Fruit fly (Drosophila melanogaster) whole organism, embryonic: ENCODE measurements around the gene Art3.

Experiments used
- Aef1 ChIP-seq: fragments of 200-800 bp; sonication (Bioruptor generic); IDR thresholded peaks from 3 replicates; pipeline ENCODE4 v1.3.6; 2022; ENCODE audit warnings: missing biosample characterization, missing genetic modification characterization
- Asciz ChIP-seq: fragments of 200-800 bp; sonication (Bioruptor generic); optimal IDR thresholded peaks from 2 replicates; lab custom pipeline; 2017; ENCODE audit warnings: missing biosample characterization, mild to moderate bottlenecking, missing genetic modification characterization, missing genetic modification reagents
- C15 ChIP-seq: fragments of 200-800 bp; sonication (Bioruptor generic); IDR thresholded peaks from 3 replicates; pipeline ENCODE4 v1.3.6; 2022; ENCODE audit warnings: missing biosample characterization, missing genetic modification characterization
- CG10462 ChIP-seq: fragments of 200-800 bp; sonication (Bioruptor generic); optimal IDR thresholded peaks from 2 replicates; lab custom pipeline; 2016; ENCODE audit warnings: missing biosample characterization, missing genetic modification characterization
- CG10565 ChIP-seq: fragments of 200-800 bp; sonication (Bioruptor generic); optimal IDR thresholded peaks from 3 replicates; lab custom pipeline; 2016; ENCODE audit warnings: missing biosample characterization, mild to moderate bottlenecking, missing genetic modification characterization
- CG11696 ChIP-seq: fragments of 200-800 bp; sonication (Bioruptor generic); IDR thresholded peaks from 2 replicates; pipeline ENCODE4 v1.3.6; 2022; ENCODE audit warnings: missing biosample characterization, missing genetic modification characterization
- CG14710 ChIP-seq: fragments of 200-800 bp; sonication (Bioruptor generic); optimal IDR thresholded peaks from 3 replicates; lab custom pipeline; 2019; ENCODE audit warnings: missing biosample characterization, mild to moderate bottlenecking, missing genetic modification characterization, moderate library complexity
- CG15073 ChIP-seq: fragments of 200-800 bp; sonication (Bioruptor generic); optimal IDR thresholded peaks from 2 replicates; lab custom pipeline; 2016; ENCODE audit warnings: missing biosample characterization, missing genetic modification characterization
- CG17912 ChIP-seq: fragments of 200-800 bp; sonication (Bioruptor generic); optimal IDR thresholded peaks from 2 replicates; lab custom pipeline; 2018; ENCODE audit warnings: missing biosample characterization, mild to moderate bottlenecking, missing genetic modification characterization
- CG18262 ChIP-seq: fragments of 200-800 bp; optimal IDR thresholded peaks from 3 replicates; lab custom pipeline; 2019; ENCODE audit warnings: missing biosample characterization, mild to moderate bottlenecking, missing genetic modification characterization, moderate library complexity
- CG18599 ChIP-seq: fragments of 200-800 bp; sonication (Bioruptor generic); optimal IDR thresholded peaks from 3 replicates; lab custom pipeline; 2017; ENCODE audit warnings: missing biosample characterization, missing genetic modification characterization, mild to moderate bottlenecking, moderate library complexity, missing genetic modification reagents
- CG30431 ChIP-seq: fragments of 200-800 bp; sonication (Bioruptor generic); optimal IDR thresholded peaks from 2 replicates; lab custom pipeline; 2017; ENCODE audit warnings: missing biosample characterization, missing genetic modification characterization
- CG31224 ChIP-seq: fragments of 200-800 bp; sonication (Bioruptor generic); IDR thresholded peaks from 2 replicates; pipeline ENCODE4 v1.3.6; 2022; ENCODE audit warnings: missing biosample characterization, missing genetic modification characterization
- CG32772 ChIP-seq: fragments of 200-800 bp; sonication (Bioruptor generic); IDR thresholded peaks from 2 replicates; pipeline ENCODE4 v1.3.6; 2022; ENCODE audit warnings: missing biosample characterization, missing genetic modification characterization
- CG34422 ChIP-seq: fragments of 200-800 bp; sonication (Bioruptor generic); IDR thresholded peaks from 3 replicates; pipeline ENCODE4 v1.3.6; 2022; ENCODE audit warnings: missing biosample characterization, missing genetic modification characterization
- CG4424 ChIP-seq: fragments of 200-800 bp; sonication (Bioruptor generic); optimal IDR thresholded peaks from 3 replicates; lab custom pipeline; 2016; ENCODE audit warnings: missing biosample characterization, missing genetic modification characterization
- CG4854 ChIP-seq: fragments of 200-800 bp; sonication (Bioruptor generic); optimal IDR thresholded peaks from 2 replicates; lab custom pipeline; 2016; ENCODE audit warnings: missing biosample characterization, missing genetic modification characterization, inconsistent platforms
- CG7839 ChIP-seq: fragments of 200-800 bp; sonication (Bioruptor generic); optimal IDR thresholded peaks from 3 replicates; lab custom pipeline; 2018; ENCODE audit warnings: missing biosample characterization, mild to moderate bottlenecking, missing genetic modification characterization, moderate library complexity
- CG9215 ChIP-seq: fragments of 200-800 bp; sonication (Bioruptor generic); IDR thresholded peaks from 2 replicates; pipeline ENCODE4 v1.3.6; 2022; ENCODE audit warnings: missing biosample characterization, missing genetic modification characterization
- CHES-1-like ChIP-seq: fragments of 200-800 bp; sonication (Bioruptor generic); optimal IDR thresholded peaks from 2 replicates; lab custom pipeline; 2016; ENCODE audit warnings: missing biosample characterization, missing genetic modification characterization
- CrebB ChIP-seq: fragments of 200-800 bp; sonication (Bioruptor generic); optimal IDR thresholded peaks from 3 replicates; lab custom pipeline; 2018; ENCODE audit warnings: missing biosample characterization, mild to moderate bottlenecking, missing genetic modification characterization
- D ChIP-seq, 2 experiments: fragments of 200-800 bp in 1 of 2; fragments of >200 bp in 1 of 2; sonication (Bioruptor generic) in 1 of 2; optimal IDR thresholded peaks; 2 replicates in 1 of 2; 3 replicates in 1 of 2; lab custom pipeline; 2017; ENCODE audit warnings: mild to moderate bottlenecking in 1 of 2, missing biosample characterization in 1 of 2, missing genetic modification characterization in 1 of 2, missing genetic modification reagents in 1 of 2
- E2f2 ChIP-seq: fragments of 200-800 bp; sonication (Bioruptor generic); IDR thresholded peaks from 2 replicates; pipeline ENCODE4 v1.3.6; 2022; ENCODE audit warnings: missing biosample characterization, missing genetic modification characterization
- GATAe ChIP-seq: fragments of 200-800 bp; sonication (Bioruptor generic); conservative IDR thresholded peaks from 2 replicates; pipeline ENCODE4 v1.3.6; 2022; ENCODE audit warnings: missing biosample characterization, missing genetic modification characterization
- HLH54F ChIP-seq: fragments of 200-800 bp; sonication (Bioruptor generic); optimal IDR thresholded peaks from 3 replicates; lab custom pipeline; 2016; ENCODE audit warnings: missing biosample characterization, missing genetic modification characterization
- Hr39 ChIP-seq: fragments of >200 bp; optimal IDR thresholded peaks from 2 replicates; lab custom pipeline; 2017
- Nf-YB ChIP-seq: fragments of 200-800 bp; sonication (Bioruptor generic); optimal IDR thresholded peaks from 3 replicates; lab custom pipeline; 2019; ENCODE audit warnings: missing biosample characterization, mild to moderate bottlenecking, missing genetic modification characterization, moderate library complexity
- Sox102F ChIP-seq: fragments of 200-800 bp; sonication (Bioruptor generic); optimal IDR thresholded peaks from 2 replicates; lab custom pipeline; 2018; ENCODE audit warnings: missing biosample characterization, mild to moderate bottlenecking, missing genetic modification characterization, moderate library complexity
- Sry-δ ChIP-seq: fragments of 200-800 bp; sonication (Bioruptor generic); optimal IDR thresholded peaks from 2 replicates; lab custom pipeline; 2016; ENCODE audit warnings: missing biosample characterization, missing genetic modification characterization
- YL-1 ChIP-seq: fragments of 200-800 bp; sonication (Bioruptor generic); optimal IDR thresholded peaks from 3 replicates; lab custom pipeline; 2017; ENCODE audit warnings: missing biosample characterization, mild to moderate bottlenecking, missing genetic modification characterization
- aop ChIP-seq: fragments of 200-800 bp; sonication (Bioruptor generic); IDR thresholded peaks from 2 replicates; pipeline ENCODE4 v1.3.6; 2022; ENCODE audit warnings: missing biosample characterization, missing genetic modification characterization
- cad ChIP-seq: fragments of >200 bp; optimal IDR thresholded peaks from 2 replicates; lab custom pipeline; 2017; ENCODE audit warnings: missing biosample characterization, missing genetic modification characterization
- chif ChIP-seq, 2 experiments: fragments of 200-800 bp; sonication (Bioruptor generic); optimal IDR thresholded peaks; 3 replicates each; lab custom pipeline; 2016; ENCODE audit warnings: missing biosample characterization in 2 of 2, missing genetic modification characterization in 2 of 2
- fd3F ChIP-seq: fragments of 200-800 bp; sonication (Bioruptor generic); optimal IDR thresholded peaks from 2 replicates; lab custom pipeline; 2018; ENCODE audit warnings: missing biosample characterization, mild to moderate bottlenecking, missing genetic modification characterization, moderate library complexity
- fd64A ChIP-seq: fragments of 200-800 bp; sonication (Bioruptor generic); optimal IDR thresholded peaks from 3 replicates; lab custom pipeline; 2018; ENCODE audit warnings: missing biosample characterization, mild to moderate bottlenecking, missing genetic modification characterization
- hbn ChIP-seq: fragments of 200-800 bp; sonication (Bioruptor generic); IDR thresholded peaks from 2 replicates; pipeline ENCODE4 v1.3.6; 2022; ENCODE audit warnings: missing biosample characterization, missing genetic modification characterization; ENCODE audit not compliant: partially characterized antibody
- inv ChIP-seq: fragments of 200-800 bp; sonication (Bioruptor generic); IDR thresholded peaks from 2 replicates; pipeline ENCODE4 v1.3.6; 2022; ENCODE audit warnings: missing biosample characterization, missing genetic modification characterization; ENCODE audit not compliant: partially characterized antibody
- lmd ChIP-seq: fragments of 200-800 bp; sonication (Bioruptor generic); IDR thresholded peaks from 2 replicates; pipeline ENCODE4 v1.3.6; 2022; ENCODE audit warnings: missing biosample characterization, missing genetic modification characterization
- luna ChIP-seq: fragments of 200-800 bp; sonication (Bioruptor generic); optimal IDR thresholded peaks from 2 replicates; lab custom pipeline; 2016; ENCODE audit warnings: missing biosample characterization, missing genetic modification characterization
- onecut ChIP-seq: fragments of 200-800 bp; sonication (Bioruptor generic); IDR thresholded peaks from 2 replicates; pipeline ENCODE4 v1.3.6; 2022; ENCODE audit warnings: missing biosample characterization, missing genetic modification characterization
- org-1 ChIP-seq: fragments of 200-800 bp; sonication (Bioruptor generic); optimal IDR thresholded peaks from 2 replicates; lab custom pipeline; 2017; ENCODE audit warnings: missing biosample characterization, missing genetic modification characterization
- peb ChIP-seq: fragments of 200-800 bp; sonication (Bioruptor generic); IDR thresholded peaks from 2 replicates; pipeline ENCODE4 v1.3.6; 2022; ENCODE audit warnings: missing biosample characterization, missing genetic modification characterization
- phol ChIP-seq: fragments of 200-800 bp; sonication (Bioruptor generic); optimal IDR thresholded peaks from 3 replicates; lab custom pipeline; 2018; ENCODE audit warnings: missing biosample characterization, mild to moderate bottlenecking, missing genetic modification characterization, moderate library complexity
- pita ChIP-seq: fragments of 200-800 bp; sonication (Bioruptor generic); optimal IDR thresholded peaks from 2 replicates; lab custom pipeline; 2017; ENCODE audit warnings: missing biosample characterization, mild to moderate bottlenecking, missing genetic modification characterization
- psq ChIP-seq: fragments of 200-800 bp; sonication (Bioruptor generic); optimal IDR thresholded peaks from 2 replicates; lab custom pipeline; 2017; ENCODE audit warnings: missing biosample characterization, missing genetic modification characterization
- schlank ChIP-seq: fragments of 200-800 bp; sonication (Bioruptor generic); optimal IDR thresholded peaks from 2 replicates; lab custom pipeline; 2018; ENCODE audit warnings: missing biosample characterization, mild to moderate bottlenecking, missing genetic modification characterization
- slbo ChIP-seq: fragments of 200-800 bp; sonication (Bioruptor generic); IDR thresholded peaks from 2 replicates; pipeline ENCODE4 v1.3.6; 2022; ENCODE audit warnings: missing biosample characterization, missing genetic modification characterization
- sna ChIP-seq: fragments of 200-800 bp; sonication (Bioruptor generic); IDR thresholded peaks from 2 replicates; pipeline ENCODE4 v1.3.6; 2022; ENCODE audit warnings: missing biosample characterization, missing genetic modification characterization; ENCODE audit not compliant: partially characterized antibody
- tap ChIP-seq: fragments of 200-800 bp; optimal IDR thresholded peaks from 3 replicates; lab custom pipeline; 2019; ENCODE audit warnings: missing biosample characterization, mild to moderate bottlenecking, missing genetic modification characterization, moderate library complexity
- twi ChIP-seq: fragments of 200-800 bp; optimal IDR thresholded peaks from 2 replicates; lab custom pipeline; 2019; ENCODE audit warnings: missing biosample characterization, mild to moderate bottlenecking, missing genetic modification characterization, moderate library complexity
- vfl ChIP-seq: fragments of 200-800 bp; sonication (Bioruptor generic); optimal IDR thresholded peaks from 2 replicates; lab custom pipeline; 2016; ENCODE audit warnings: missing biosample characterization, missing genetic modification characterization
- wdn ChIP-seq: fragments of 200-800 bp; sonication (Bioruptor generic); IDR thresholded peaks from 2 replicates; pipeline ENCODE4 v1.3.6; 2022; ENCODE audit warnings: missing biosample characterization, missing genetic modification characterization

The Art3 gene

DNA sequence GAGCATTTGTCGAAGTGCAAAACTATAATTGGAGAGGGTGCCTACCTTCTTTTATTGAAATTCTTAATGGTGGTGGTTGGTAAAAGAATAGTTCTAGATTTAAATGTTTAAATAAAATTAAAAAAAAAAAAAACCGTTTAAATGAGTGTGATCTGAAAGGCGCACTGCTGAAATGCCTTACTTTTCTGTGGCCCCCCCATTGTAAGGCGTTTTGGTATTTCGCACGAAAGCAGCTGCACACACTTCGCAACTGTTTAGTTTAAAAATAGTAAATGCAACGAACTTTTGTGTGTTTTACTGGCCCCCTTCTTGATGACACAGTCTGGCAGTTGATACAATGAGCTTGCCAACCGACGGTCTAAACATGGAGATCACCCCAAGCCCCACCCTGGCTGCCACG lies 39.2 kb upstream of the Art3 start, which contains the start of the genes CG14864 and Zip88E (continued):
- no peak for TF ChIP-seq CG18262 (tag; lab: Kevin White, UChicago)
- TF ChIP-seq CG17912 (GFP tag; lab: Kevin White, UChicago), result no peak
- no peak for TF ChIP-seq peb (GFP tag; lab: Robert Waterston, UW)
- no peak for TF ChIP-seq CG7839 (tag; lab: Kevin White, UChicago)
- no peak for TF ChIP-seq fd64A (GFP tag; lab: Kevin White, UChicago)
- TF ChIP-seq Hr39, result no peak
- no peak for TF ChIP-seq cad (GFP tag; lab: Kevin White, UChicago)
- no peak for TF ChIP-seq CG4854 (GFP tag; lab: Kevin White, UChicago)
- no peak for TF ChIP-seq CG30431 (GFP tag; lab: Kevin White, UChicago)
- TF ChIP-seq D (optimal IDR thresholded peaks at IDR 0.05; lab: Kevin White, UChicago), result no peak
- no peak for TF ChIP-seq D (GFP tag; optimal IDR thresholded peaks at IDR 0.05; lab: Kevin White, UChicago)
- TF ChIP-seq Aef1, result no peak
- TF ChIP-seq Sry-δ (GFP tag; lab: Kevin White, UChicago), result peak; percentile 20
- TF ChIP-seq CG18599 (GFP tag; lab: Kevin White, UChicago), result no peak
- TF ChIP-seq CG4424 (GFP tag; lab: Kevin White, UChicago), result no peak
- TF ChIP-seq twi, result no peak
- no peak for TF ChIP-seq Sox102F
- no peak for TF ChIP-seq fd3F (GFP tag; lab: Kevin White, UChicago)
- TF ChIP-seq schlank (tag; lab: Kevin White, UChicago), result no peak
- TF ChIP-seq Asciz, result no peak
- TF ChIP-seq inv (GFP tag; lab: Robert Waterston, UW), result no peak
- peak; percentile 17 for TF ChIP-seq phol
- TF ChIP-seq CrebB (tag; lab: Kevin White, UChicago), result no peak
- no peak for TF ChIP-seq CG15073 (GFP tag; lab: Kevin White, UChicago)
- TF ChIP-seq GATAe (GFP tag; lab: Robert Waterston, UW), result no peak
- TF ChIP-seq CG10565 (GFP tag; lab: Kevin White, UChicago), result no peak
- TF ChIP-seq slbo (GFP tag; lab: Robert Waterston, UW), result no peak
- TF ChIP-seq CG14710 (tag; lab: Kevin White, UChicago), result peak; percentile 23
- no peak for TF ChIP-seq CG9215 (GFP tag; lab: Robert Waterston, UW)
- TF ChIP-seq CG11696 (GFP tag; lab: Robert Waterston, UW), result no peak
- no peak for TF ChIP-seq Nf-YB (GFP tag; lab: Kevin White, UChicago)
- no peak for TF ChIP-seq org-1 (GFP tag; lab: Kevin White, UChicago)
- no peak for TF ChIP-seq pita (GFP tag; lab: Kevin White, UChicago)
- TF ChIP-seq CG32772 (GFP tag; lab: Robert Waterston, UW), result 0 out of 2 replicates have a peak, but pooled peaks have one; percentile 12
- TF ChIP-seq hbn (GFP tag; lab: Robert Waterston, UW), result no peak
- no peak for TF ChIP-seq wdn (GFP tag; lab: Robert Waterston, UW)
- no peak for TF ChIP-seq HLH54F (GFP tag; lab: Kevin White, UChicago)
- no peak for TF ChIP-seq tap
- TF ChIP-seq sna (GFP tag; lab: Robert Waterston, UW), result no peak
- peak; percentile 76 for TF ChIP-seq E2f2 (GFP tag; lab: Robert Waterston, UW)
- TF ChIP-seq onecut (GFP tag; lab: Robert Waterston, UW), result no peak
- TF ChIP-seq CG34422 (GFP tag; lab: Robert Waterston, UW), result no peak
- peak; percentile 44 for TF ChIP-seq YL-1 (GFP tag; lab: Kevin White, UChicago)
- TF ChIP-seq aop (GFP tag; lab: Robert Waterston, UW), result no peak
- no peak for TF ChIP-seq C15
- no peak for TF ChIP-seq CG31224 (GFP tag; lab: Robert Waterston, UW)
- TF ChIP-seq luna (GFP tag; lab: Kevin White, UChicago), result no peak
- TF ChIP-seq chif (GFP tag; optimal IDR thresholded peaks at IDR 0.05; lab: Kevin White, UChicago), result no peak
- no peak for TF ChIP-seq lmd (GFP tag; lab: Robert Waterston, UW)
- TF ChIP-seq CG10462 (GFP tag; lab: Kevin White, UChicago), result no peak
- no peak for TF ChIP-seq CHES-1-like
- TF ChIP-seq vfl (GFP tag; lab: Kevin White, UChicago), result no peak
- TF ChIP-seq psq (GFP tag; lab: Kevin White, UChicago), result no peak
